Fruit fly (Drosophila melanogaster) whole organism, embryonic: Measurements from ENCODE around the gene Cbl.

ENCODE experiments used
- BEAF-32 ChIP-seq: fragments of 200-800 bp; sonication (Bioruptor generic); optimal IDR thresholded peaks from 3 replicates; lab custom pipeline; 2017; ENCODE audit warnings: missing biosample characterization, missing genetic modification characterization, mild to moderate bottlenecking, moderate library complexity, missing genetic modification reagents
- Bteb2 ChIP-seq: fragments of 200-800 bp; sonication (Bioruptor generic); optimal IDR thresholded peaks from 2 replicates; lab custom pipeline; 2016; ENCODE audit warnings: missing biosample characterization, missing genetic modification characterization
- CG11247 ChIP-seq: fragments of 200-800 bp; sonication (Bioruptor generic); IDR thresholded peaks from 2 replicates; pipeline ENCODE4 v1.3.6; 2022; ENCODE audit warnings: missing biosample characterization, missing genetic modification characterization
- CG12236 ChIP-seq: fragments of 200-800 bp; sonication (Bioruptor generic); optimal IDR thresholded peaks from 2 replicates; lab custom pipeline; 2016; ENCODE audit warnings: missing biosample characterization, missing genetic modification characterization
- CG14014 ChIP-seq: fragments of 200-800 bp; sonication (Bioruptor generic); IDR thresholded peaks from 2 replicates; pipeline ENCODE4 v1.3.6; 2022; ENCODE audit warnings: missing biosample characterization, missing genetic modification characterization
- CG18011 ChIP-seq: fragments of 200-800 bp; sonication (Bioruptor generic); optimal IDR thresholded peaks from 2 replicates; lab custom pipeline; 2017; ENCODE audit warnings: missing biosample characterization, missing genetic modification characterization, mild to moderate bottlenecking, moderate library complexity, missing genotype
- CG18476 ChIP-seq: fragments of 200-800 bp; sonication (Bioruptor generic); optimal IDR thresholded peaks from 2 replicates; lab custom pipeline; 2016; ENCODE audit warnings: missing biosample characterization, mild to moderate bottlenecking, missing genetic modification characterization
- CG30020 ChIP-seq: fragments of 200-800 bp; optimal IDR thresholded peaks from 2 replicates; lab custom pipeline; 2019; ENCODE audit warnings: missing biosample characterization, mild to moderate bottlenecking, missing genetic modification characterization, moderate library complexity
- CG3163 ChIP-seq: fragments of 200-800 bp; sonication (Bioruptor generic); optimal IDR thresholded peaks from 3 replicates; lab custom pipeline; 2016; ENCODE audit warnings: missing biosample characterization, missing genetic modification characterization
- CG34376 ChIP-seq: fragments of 200-800 bp; sonication (Bioruptor generic); optimal IDR thresholded peaks from 2 replicates; lab custom pipeline; 2018; ENCODE audit warnings: missing biosample characterization, mild to moderate bottlenecking, missing genetic modification characterization
- CG42726 ChIP-seq: fragments of 200-800 bp; sonication (Bioruptor generic); IDR thresholded peaks from 2 replicates; pipeline ENCODE4 v1.3.6; 2022; ENCODE audit warnings: missing biosample characterization, missing genetic modification characterization; ENCODE audit not compliant: partially characterized antibody
- CG4820 ChIP-seq: fragments of 200-800 bp; sonication (Bioruptor generic); optimal IDR thresholded peaks from 3 replicates; lab custom pipeline; 2016; ENCODE audit warnings: missing biosample characterization, missing genetic modification characterization
- CG6791 ChIP-seq: fragments of 200-800 bp; sonication (Bioruptor generic); IDR thresholded peaks from 3 replicates; pipeline ENCODE4 v1.3.6; 2022; ENCODE audit warnings: missing biosample characterization, missing genetic modification characterization; ENCODE audit not compliant: partially characterized antibody
- CG6854 ChIP-seq: fragments of 200-800 bp; sonication (Bioruptor generic); optimal IDR thresholded peaks from 3 replicates; lab custom pipeline; 2017; ENCODE audit warnings: missing biosample characterization, mild to moderate bottlenecking, missing genetic modification characterization
- CG7271 ChIP-seq: fragments of 200-800 bp; sonication (Bioruptor generic); optimal IDR thresholded peaks from 2 replicates; lab custom pipeline; 2018; ENCODE audit warnings: missing biosample characterization, mild to moderate bottlenecking, missing genetic modification characterization, moderate library complexity
- CG7556 ChIP-seq: fragments of 200-800 bp; sonication (Bioruptor generic); optimal IDR thresholded peaks from 2 replicates; lab custom pipeline; 2017; ENCODE audit warnings: missing biosample characterization, mild to moderate bottlenecking, missing genetic modification characterization
- CG7745 ChIP-seq: fragments of 200-800 bp; sonication (Bioruptor generic); optimal IDR thresholded peaks from 2 replicates; lab custom pipeline; 2018; ENCODE audit warnings: missing biosample characterization, mild to moderate bottlenecking, missing genetic modification characterization, moderate library complexity
- Dek ChIP-seq: fragments of 200-800 bp; sonication (Bioruptor generic); optimal IDR thresholded peaks from 3 replicates; lab custom pipeline; 2019; ENCODE audit warnings: missing biosample characterization, mild to moderate bottlenecking, missing genetic modification characterization, moderate library complexity
- Dref ChIP-seq: fragments of 200-800 bp; sonication (Bioruptor generic); IDR thresholded peaks from 2 replicates; pipeline ENCODE4 v1.3.6; 2022; ENCODE audit warnings: missing biosample characterization, missing genetic modification characterization
- ERR ChIP-seq: fragments of 200-800 bp; sonication (Bioruptor generic); optimal IDR thresholded peaks from 2 replicates; lab custom pipeline; 2016; ENCODE audit warnings: missing biosample characterization, missing genetic modification characterization
- Gug ChIP-seq: fragments of 200-800 bp; sonication (Bioruptor generic); IDR thresholded peaks from 4 replicates; pipeline ENCODE4 v1.3.6; 2022; ENCODE audit warnings: missing biosample characterization, missing genetic modification characterization
- NC2α ChIP-seq: fragments of 200-800 bp; sonication (Bioruptor generic); optimal IDR thresholded peaks from 2 replicates; lab custom pipeline; 2016; ENCODE audit warnings: missing biosample characterization, missing genetic modification characterization
- Pdp1 ChIP-seq, 2 experiments: fragments of 200-800 bp; sonication (Bioruptor generic); optimal IDR thresholded peaks; 3 replicates each; lab custom pipeline; 2016; ENCODE audit warnings: missing biosample characterization in 2 of 2, missing genetic modification characterization in 2 of 2, mild to moderate bottlenecking in 1 of 2, moderate library complexity in 1 of 2
- Sox100B ChIP-seq: fragments of 200-800 bp; sonication (Bioruptor generic); optimal IDR thresholded peaks from 3 replicates; lab custom pipeline; 2018; ENCODE audit warnings: missing biosample characterization, mild to moderate bottlenecking, missing genetic modification characterization
- Sox102F ChIP-seq: fragments of 200-800 bp; sonication (Bioruptor generic); optimal IDR thresholded peaks from 2 replicates; lab custom pipeline; 2018; ENCODE audit warnings: missing biosample characterization, mild to moderate bottlenecking, missing genetic modification characterization, moderate library complexity
- TFAM ChIP-seq: fragments of 200-800 bp; sonication (Bioruptor generic); optimal IDR thresholded peaks from 2 replicates; lab custom pipeline; 2017; ENCODE audit warnings: missing biosample characterization, missing genetic modification characterization, inconsistent platforms
- amos ChIP-seq: fragments of 200-800 bp; sonication (Bioruptor generic); IDR thresholded peaks from 2 replicates; pipeline ENCODE4 v1.3.6; 2022; ENCODE audit warnings: missing biosample characterization, missing genetic modification characterization; ENCODE audit not compliant: partially characterized antibody
- ash1 ChIP-seq: fragments of 200-800 bp; sonication (Bioruptor generic); optimal IDR thresholded peaks from 2 replicates; lab custom pipeline; 2018; ENCODE audit warnings: missing biosample characterization, mild to moderate bottlenecking, missing genetic modification characterization
- bowl ChIP-seq: fragments of 200-800 bp; sonication (Bioruptor generic); IDR thresholded peaks from 2 replicates; pipeline ENCODE4 v1.3.6; 2022; ENCODE audit warnings: missing biosample characterization, missing genetic modification characterization
- chn ChIP-seq: fragments of 200-800 bp; sonication (Bioruptor generic); optimal IDR thresholded peaks from 2 replicates; lab custom pipeline; 2016; ENCODE audit warnings: missing biosample characterization, missing genetic modification characterization
- ci ChIP-seq: fragments of 200-800 bp; sonication (Bioruptor generic); IDR thresholded peaks from 3 replicates; pipeline ENCODE4 v1.3.6; 2022; ENCODE audit warnings: missing biosample characterization, missing genetic modification characterization
- corto ChIP-seq: fragments of 200-800 bp; sonication (Bioruptor generic); optimal IDR thresholded peaks from 2 replicates; lab custom pipeline; 2016; ENCODE audit warnings: missing biosample characterization, mild to moderate bottlenecking, missing genetic modification characterization, moderate library complexity
- da ChIP-seq: fragments of 200-800 bp; sonication (Bioruptor generic); optimal IDR thresholded peaks from 2 replicates; lab custom pipeline; 2016; ENCODE audit warnings: missing biosample characterization, missing genetic modification characterization
- dpn ChIP-seq, 2 experiments: fragments of 200-800 bp; sonication (Bioruptor generic); optimal IDR thresholded peaks; 3 replicates each; lab custom pipeline; 2016; ENCODE audit warnings: missing biosample characterization in 2 of 2, missing genetic modification characterization in 2 of 2
- ewg ChIP-seq: fragments of 200-800 bp; sonication (Bioruptor generic); optimal IDR thresholded peaks from 3 replicates; lab custom pipeline; 2017; ENCODE audit warnings: mild to moderate bottlenecking, missing biosample characterization, missing genetic modification reagents, missing genetic modification characterization
- gcm ChIP-seq: fragments of 200-800 bp; sonication (Bioruptor generic); optimal IDR thresholded peaks from 2 replicates; lab custom pipeline; 2019; ENCODE audit warnings: missing biosample characterization, mild to moderate bottlenecking, missing genetic modification characterization, moderate library complexity
- hbn ChIP-seq: fragments of 200-800 bp; sonication (Bioruptor generic); IDR thresholded peaks from 2 replicates; pipeline ENCODE4 v1.3.6; 2022; ENCODE audit warnings: missing biosample characterization, missing genetic modification characterization; ENCODE audit not compliant: partially characterized antibody
- ind ChIP-seq: fragments of 200-800 bp; sonication (Bioruptor generic); optimal IDR thresholded peaks from 3 replicates; lab custom pipeline; 2016; ENCODE audit warnings: missing biosample characterization, missing genetic modification characterization
- jing ChIP-seq: fragments of 200-800 bp; sonication (Bioruptor generic); optimal IDR thresholded peaks from 2 replicates; lab custom pipeline; 2018; ENCODE audit warnings: missing biosample characterization, mild to moderate bottlenecking, missing genetic modification characterization
- jumu ChIP-seq: fragments of 200-800 bp; sonication (Bioruptor generic); optimal IDR thresholded peaks from 3 replicates; lab custom pipeline; 2016; ENCODE audit warnings: missing biosample characterization, missing genetic modification characterization
- oc ChIP-seq: fragments of 200-800 bp; sonication (Bioruptor generic); optimal IDR thresholded peaks from 2 replicates; lab custom pipeline; 2018; ENCODE audit warnings: missing biosample characterization, mild to moderate bottlenecking, missing genetic modification characterization, moderate library complexity
- pan ChIP-seq, 4 experiments: fragments of >200 bp in 3 of 4; fragments of 200-800 bp in 1 of 4; sonication (Bioruptor generic) in 1 of 4; optimal IDR thresholded peaks in 3 of 4; IDR thresholded peaks in 1 of 4; 2 replicates each; pipeline versions ENCODE4 v1.3.6 to Lab custom; 2017 to 2022; ENCODE audit warnings: missing biosample characterization in 2 of 4, missing genetic modification characterization in 2 of 4, mixed read lengths in 1 of 4
- pb ChIP-seq: fragments of 200-800 bp; sonication (Bioruptor generic); optimal IDR thresholded peaks from 3 replicates; lab custom pipeline; 2016; ENCODE audit warnings: missing biosample characterization, missing genetic modification characterization
- sna ChIP-seq: fragments of 200-800 bp; sonication (Bioruptor generic); IDR thresholded peaks from 2 replicates; pipeline ENCODE4 v1.3.6; 2022; ENCODE audit warnings: missing biosample characterization, missing genetic modification characterization; ENCODE audit not compliant: partially characterized antibody
- sr ChIP-seq: fragments of 200-800 bp; sonication (Bioruptor generic); IDR thresholded peaks from 3 replicates; pipeline ENCODE4 v1.3.6; 2022; ENCODE audit warnings: missing biosample characterization, missing genetic modification characterization
- unc-4 ChIP-seq: fragments of 200-800 bp; sonication (Bioruptor generic); IDR thresholded peaks from 2 replicates; pipeline ENCODE4 v1.3.6; 2022; ENCODE audit warnings: missing biosample characterization, missing genetic modification characterization; ENCODE audit not compliant: partially characterized antibody
- unpg ChIP-seq: fragments of 200-800 bp; sonication (Bioruptor generic); optimal IDR thresholded peaks from 3 replicates; lab custom pipeline; 2018; ENCODE audit warnings: missing biosample characterization, mild to moderate bottlenecking, missing genetic modification characterization, moderate library complexity
- zfh1 ChIP-seq: fragments of 200-800 bp; sonication (Bioruptor generic); IDR thresholded peaks from 3 replicates; pipeline ENCODE4 v1.3.6; 2022; ENCODE audit warnings: missing biosample characterization, missing genetic modification characterization
- zfh2 ChIP-seq: fragments of 200-800 bp; sonication (Bioruptor generic); optimal IDR thresholded peaks from 2 replicates; lab custom pipeline; 2016; ENCODE audit warnings: missing biosample characterization, missing genetic modification characterization

Gene Cbl

DNA sequence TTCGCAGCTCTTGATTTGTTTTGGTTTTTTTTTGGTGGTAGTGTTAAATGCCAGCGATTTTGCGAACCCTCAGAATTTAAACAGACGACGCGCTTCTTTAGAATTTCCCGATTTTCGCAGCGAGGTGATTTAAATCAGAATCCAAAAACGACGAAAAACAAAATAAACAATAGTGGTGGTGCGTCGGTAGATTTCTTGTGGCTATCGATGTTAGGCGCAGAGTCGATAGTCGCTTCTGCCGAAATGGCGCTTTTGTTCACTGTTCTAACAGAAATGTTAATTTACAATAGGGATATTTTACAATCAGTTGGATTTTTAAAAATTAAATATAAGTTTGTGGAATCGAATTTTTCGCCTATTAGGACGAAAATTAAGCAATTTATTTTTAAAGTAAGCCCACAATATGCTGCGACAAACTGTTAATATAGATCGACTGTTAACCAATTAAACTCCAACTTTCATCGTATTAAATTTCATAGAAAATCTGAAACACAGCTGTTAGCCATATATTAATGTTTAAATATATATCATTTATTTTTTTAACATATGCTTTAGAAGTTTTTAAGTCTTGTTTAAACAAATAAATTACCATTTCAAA lies 24.5 kb downstream of the Cbl start, which contains the start of gene CG6983 (continued):
- TF ChIP-seq dpn (GFP tag; optimal IDR thresholded peaks at IDR 0.05; lab: Kevin White, UChicago), result peak in 1 of 2 experiments; percentile 0
- no peak for TF ChIP-seq CG7745
- TF ChIP-seq oc (tag; lab: Kevin White, UChicago), result no peak
- TF ChIP-seq TFAM (GFP tag; lab: Kevin White, UChicago), result no peak
- TF ChIP-seq unc-4 (GFP tag; lab: Robert Waterston, UW), result peak; percentile 87
- TF ChIP-seq Pdp1 (GFP tag; optimal IDR thresholded peaks at IDR 0.05; lab: Kevin White, UChicago), result no peak
- no peak for TF ChIP-seq CG4820 (GFP tag; lab: Kevin White, UChicago)
- TF ChIP-seq CG14014, result no peak
- peak; percentile 85 for TF ChIP-seq BEAF-32 (GFP tag; lab: Kevin White, UChicago)
- TF ChIP-seq Dek (tag; lab: Kevin White, UChicago), result no peak
- 0 out of 3 replicates have a peak, but pooled peaks have one; percentile 11 for TF ChIP-seq zfh1
- TF ChIP-seq zfh2 (GFP tag; lab: Kevin White, UChicago), result no peak
- TF ChIP-seq ERR (GFP tag; lab: Kevin White, UChicago), result no peak
- no peak for TF ChIP-seq CG7271 (tag; lab: Kevin White, UChicago)
- TF ChIP-seq hbn (GFP tag; lab: Robert Waterston, UW), result peak; percentile 71
- no peak for TF ChIP-seq jing (GFP tag; lab: Kevin White, UChicago)
- no peak for TF ChIP-seq Gug (GFP tag; lab: Robert Waterston, UW)
- TF ChIP-seq Sox102F (GFP tag; lab: Kevin White, UChicago), result peak; percentile 5
- no peak for TF ChIP-seq bowl (GFP tag; lab: Robert Waterston, UW)
- no peak for TF ChIP-seq CG11247
- peak; percentile 14 for TF ChIP-seq corto (GFP tag; lab: Kevin White, UChicago)
- TF ChIP-seq NC2α (GFP tag; lab: Kevin White, UChicago), result no peak
- TF ChIP-seq pb (GFP tag; lab: Kevin White, UChicago), result no peak
- no peak for TF ChIP-seq ash1
- TF ChIP-seq gcm (GFP tag; lab: Kevin White, UChicago), result no peak
- no peak for TF ChIP-seq CG30020
- peak; percentile 75 for TF ChIP-seq sna
- TF ChIP-seq Bteb2 (GFP tag; lab: Kevin White, UChicago), result no peak
- TF ChIP-seq ewg, result peak; percentile 8
- no peak for TF ChIP-seq CG12236 (GFP tag; lab: Kevin White, UChicago)
- TF ChIP-seq CG34376, result no peak
- peak; percentile 77; the same call in 2 of the 3 replicates for TF ChIP-seq ci
- no peak for TF ChIP-seq CG6854 (GFP tag; lab: Kevin White, UChicago)
- no peak for TF ChIP-seq chn (GFP tag; lab: Kevin White, UChicago)
- no peak for TF ChIP-seq pan (optimal IDR thresholded peaks at IDR 0.05; lab: Kevin White, UChicago)
- no peak for TF ChIP-seq pan (GFP tag; optimal IDR thresholded peaks at IDR 0.05 in 1 of 2, IDR thresholded peaks at IDR 0.05 in 1 of 2)
- peak; percentile 26 for TF ChIP-seq CG18476 (GFP tag; lab: Kevin White, UChicago)
- TF ChIP-seq sr (GFP tag; lab: Robert Waterston, UW), result no peak
- no peak for TF ChIP-seq unpg (GFP tag; lab: Kevin White, UChicago)
- TF ChIP-seq da (GFP tag; lab: Kevin White, UChicago), result no peak
- peak; percentile 72 for TF ChIP-seq CG42726
- TF ChIP-seq amos (GFP tag; lab: Robert Waterston, UW), result peak; percentile 92; the same call in 1 of the 2 replicates
- TF ChIP-seq CG3163 (GFP tag; lab: Kevin White, UChicago), result no peak
- TF ChIP-seq ind (GFP tag; lab: Kevin White, UChicago), result no peak
- TF ChIP-seq jumu (GFP tag; lab: Kevin White, UChicago), result no peak
- peak; percentile 85 for TF ChIP-seq Dref
- peak; percentile 88 for TF ChIP-seq CG6791
- TF ChIP-seq Sox100B (GFP tag; lab: Kevin White, UChicago), result no peak
- no peak for TF ChIP-seq CG18011
- TF ChIP-seq CG7556 (GFP tag; lab: Kevin White, UChicago), result no peak
